Fruit fly (Drosophila melanogaster): ENCODE data around the gene beg.

DNA sequence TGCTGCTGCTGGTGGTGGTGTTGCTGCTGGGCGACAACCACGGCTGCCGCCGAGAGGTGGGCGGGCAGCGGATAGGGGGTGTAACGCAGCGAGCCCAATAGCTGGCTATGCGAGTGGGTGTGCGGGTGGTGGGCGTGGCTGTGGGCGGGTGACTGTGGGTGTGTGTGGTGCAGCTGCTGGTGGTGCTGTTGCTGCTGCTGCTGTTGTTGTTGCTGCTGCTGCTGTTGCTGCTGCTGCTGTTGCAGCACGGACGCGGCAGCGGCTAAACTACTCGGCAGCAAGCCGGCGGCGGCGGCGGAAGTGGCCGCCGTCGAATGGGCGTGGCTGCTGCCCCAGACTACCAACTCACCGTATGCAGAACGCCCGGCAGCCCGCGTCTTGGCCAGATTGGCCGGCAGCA, 41.8 kb downstream of the beg start:
- TF ChIP-seq usp (GFP tag; optimal IDR thresholded peaks at IDR 0.05) (no peak), pan (optimal IDR thresholded peaks at IDR 0.05) (no peak), Dll (optimal IDR thresholded peaks at IDR 0.05) (no peak)
